Worm (Caenorhabditis elegans) whole organism, midembryonic: ENCODE results near the gene Y39A1C.1.

Experiments
- flt-1 ChIP-seq: fragments of 200-800 bp; sonication (Bioruptor generic); IDR thresholded peaks from 2 replicates; pipeline ENCODE4 v1.3.6; 2022; ENCODE audit warnings: missing genetic modification characterization, missing compliant biosample characterization
- ref-1 ChIP-seq: fragments of 200-800 bp; sonication (Bioruptor generic); conservative IDR thresholded peaks from 2 replicates; pipeline ENCODE4 v1.3.6; 2022; ENCODE audit warnings: missing genetic modification reagents, missing genetic modification characterization, missing compliant biosample characterization

DNA sequence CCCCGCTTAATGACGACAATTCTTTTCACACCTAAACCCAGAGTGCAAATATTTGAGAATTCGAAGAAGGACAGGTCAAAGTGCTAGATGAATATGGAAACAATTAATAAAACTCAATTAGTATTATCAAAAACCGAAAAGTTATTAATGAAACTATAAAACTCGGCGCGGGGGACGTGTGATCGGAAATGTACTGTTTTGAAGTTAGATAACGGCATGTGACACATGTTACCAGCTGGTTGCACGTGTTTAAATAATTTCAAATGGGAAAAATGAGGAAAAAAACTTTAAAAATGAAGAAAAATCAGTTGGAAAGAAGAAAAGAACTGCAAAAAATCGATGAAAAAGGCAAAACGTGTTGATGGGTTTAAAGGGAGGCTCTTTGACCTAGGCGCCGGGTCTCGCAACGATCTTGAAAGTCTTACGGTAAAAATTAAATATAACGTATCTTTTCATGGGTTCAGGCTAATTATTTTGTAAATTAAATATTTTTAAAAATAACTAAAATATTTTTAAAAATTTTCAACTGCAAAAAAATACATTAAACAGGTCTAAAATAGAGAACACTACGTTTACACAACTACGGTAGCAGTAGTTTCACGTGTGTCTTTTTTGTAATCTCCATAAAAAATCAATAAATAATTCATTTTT is 34.5 kb upstream of the Y39A1C.1 start:
- no peak for TF ChIP-seq ref-1 (GFP tag; lab: Robert Waterston, UW)
- no peak for TF ChIP-seq flt-1 (GFP tag; lab: Robert Waterston, UW)
